Worm (Caenorhabditis elegans) whole organism, L4/young adult: Measurements from ENCODE around the gene C05D9.3.

Source experiments
- dao-5 ChIP-seq: sonication (generic microtip); optimal IDR thresholded peaks from 2 replicates; lab custom pipeline; 2016; ENCODE audit warnings: missing genotype, missing genetic modification characterization, moderate library complexity, missing compliant biosample characterization
- him-1 ChIP-seq: sonication (generic microtip); optimal IDR thresholded peaks from 2 replicates; lab custom pipeline; 2016; ENCODE audit warnings: missing genotype, missing genetic modification reagents, missing genetic modification characterization, missing compliant biosample characterization

- no peak for TF ChIP-seq dao-5
- no peak for TF ChIP-seq him-1 (tag; lab: Kevin White, UChicago)
These were observed at the start of gene C05D9.3 for ce11 chrX:1111603-1112002.
